Worm (Caenorhabditis elegans) whole organism, L1 larva: ENCODE data around the gene str-60.

Experiments
- ceh-63 ChIP-seq: fragments of 200-800 bp; sonication (Bioruptor generic); optimal IDR thresholded peaks from 2 replicates; lab custom pipeline; 2018; ENCODE audit warnings: mild to moderate bottlenecking, missing genetic modification characterization, missing compliant biosample characterization
- ceh-82 ChIP-seq, 3 experiments: fragments of 150-350 bp in 1 of 3; sonication (generic microtip) in 2 of 3; optimal IDR thresholded peaks; 2 replicates each; lab custom pipeline; 2014 to 2017; ENCODE audit warnings: missing biosample characterization in 3 of 3, missing genetic modification characterization in 3 of 3
- ets-5 ChIP-seq: fragments of 200-800 bp; sonication (Bioruptor generic); IDR thresholded peaks from 2 replicates; pipeline ENCODE4 v1.3.6; 2022; ENCODE audit warnings: missing genetic modification characterization, missing compliant biosample characterization

DNA sequence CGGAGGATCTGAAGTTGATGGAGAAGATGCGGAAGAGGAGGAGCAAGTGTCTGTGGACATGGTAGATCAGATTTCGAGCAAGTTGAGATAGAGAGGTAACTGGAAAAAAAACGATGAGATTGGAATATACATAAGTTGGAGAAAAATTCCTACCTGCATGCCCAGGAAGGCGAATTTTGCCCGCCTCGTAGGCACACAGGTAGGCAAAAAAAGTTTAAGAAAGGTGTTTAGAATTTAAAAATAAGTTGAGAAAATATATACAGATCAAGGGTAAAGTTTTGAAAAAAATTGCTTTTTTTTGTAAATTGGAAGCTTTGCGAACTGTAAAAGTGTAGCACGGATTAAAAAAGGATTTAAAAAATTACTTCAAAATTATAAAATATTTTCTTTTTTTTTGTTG, 18.3 kb upstream of the str-60 start, which contains the start of gene nhr-84:
- TF ChIP-seq ceh-63 (GFP tag; lab: Kevin White, UChicago) (no peak), ceh-82 (tag; optimal IDR thresholded peaks at IDR 0.05; lab: Kevin White, UChicago) (no peak), ets-5 (GFP tag; lab: Robert Waterston, UW) (no peak)
